Worm (Caenorhabditis elegans) whole organism, L2 larva: ENCODE results near the gene K12B6.9.

Source experiments
- R02D3.7 ChIP-seq: fragments of 150-350 bp; optimal IDR thresholded peaks from 2 replicates; lab custom pipeline; 2014; ENCODE audit warnings: missing biosample characterization, missing genetic modification characterization
- Y55F3AM.14 ChIP-seq: fragments of 200-800 bp; sonication (Bioruptor generic); optimal IDR thresholded peaks from 2 replicates; lab custom pipeline; 2018; ENCODE audit warnings: mild to moderate bottlenecking, missing genetic modification characterization, missing compliant biosample characterization
- ZK546.5 ChIP-seq: sonication (generic microtip); optimal IDR thresholded peaks from 2 replicates; lab custom pipeline; 2017; ENCODE audit warnings: missing biosample characterization, missing genetic modification characterization
- alr-1 ChIP-seq: fragments of 150-350 bp; optimal IDR thresholded peaks from 2 replicates; lab custom pipeline; 2014; ENCODE audit warnings: missing biosample characterization, missing genetic modification characterization
- aly-2 ChIP-seq: fragments of 150-350 bp; optimal IDR thresholded peaks from 2 replicates; lab custom pipeline; 2014; ENCODE audit warnings: missing biosample characterization, missing genetic modification characterization
- ama-1 ChIP-seq: fragments of 150-350 bp; optimal IDR thresholded peaks from 2 replicates; lab custom pipeline; 2018; ENCODE audit warnings: inconsistent platforms
- blmp-1 ChIP-seq: sonication (generic microtip); optimal IDR thresholded peaks from 2 replicates; lab custom pipeline; 2017; ENCODE audit warnings: missing genetic modification characterization, mild to moderate bottlenecking, missing compliant biosample characterization, antibody characterized with exemption, moderate library complexity; ENCODE audit not compliant: insufficient read depth
- ceh-82 ChIP-seq: fragments of 150-350 bp; optimal IDR thresholded peaks from 2 replicates; lab custom pipeline; 2014; ENCODE audit warnings: missing biosample characterization, missing genetic modification characterization
- crh-2 ChIP-seq: sonication (generic microtip); optimal IDR thresholded peaks from 2 replicates; lab custom pipeline; 2017; ENCODE audit warnings: missing biosample characterization, missing genetic modification characterization
- egl-27 ChIP-seq: sonication (generic microtip); optimal IDR thresholded peaks from 3 replicates; lab custom pipeline; 2017; ENCODE audit warnings: missing biosample characterization, missing genetic modification reagents, missing genetic modification characterization
- elt-3 ChIP-seq: sonication (generic microtip); optimal IDR thresholded peaks from 2 replicates; lab custom pipeline; 2017; ENCODE audit warnings: missing biosample characterization, missing genetic modification characterization
- fos-1 ChIP-seq: fragments of 150-350 bp; optimal IDR thresholded peaks from 2 replicates; lab custom pipeline; 2014; ENCODE audit warnings: missing biosample characterization, missing genetic modification characterization
- gmeb-1 ChIP-seq: fragments of 150-350 bp; optimal IDR thresholded peaks from 2 replicates; lab custom pipeline; 2014; ENCODE audit warnings: missing biosample characterization, missing genetic modification characterization
- lin-11 ChIP-seq: fragments of 150-350 bp; sonication (generic microtip); optimal IDR thresholded peaks from 2 replicates; lab custom pipeline; 2014; ENCODE audit warnings: missing biosample characterization, missing genetic modification characterization, inconsistent platforms, mixed read lengths
- lin-13 ChIP-seq: fragments of 150-350 bp; optimal IDR thresholded peaks from 2 replicates; lab custom pipeline; 2014; ENCODE audit warnings: missing biosample characterization, missing genetic modification reagents, missing genetic modification characterization
- lsy-2 ChIP-seq, 2 experiments: fragments of 150-350 bp in 1 of 2; sonication (generic microtip) in 1 of 2; optimal IDR thresholded peaks; 2 replicates each; lab custom pipeline; 2014 to 2017; ENCODE audit warnings: missing biosample characterization in 2 of 2, missing genetic modification characterization in 2 of 2
- mbf-1 ChIP-seq: sonication (generic microtip); optimal IDR thresholded peaks from 2 replicates; lab custom pipeline; 2017; ENCODE audit warnings: missing biosample characterization, missing genetic modification characterization
- mdl-1 ChIP-seq, 2 experiments: fragments of 150-350 bp in 1 of 2; sonication (generic microtip) in 1 of 2; optimal IDR thresholded peaks; 2 replicates each; lab custom pipeline; 2017; ENCODE audit warnings: missing biosample characterization in 2 of 2, missing genetic modification characterization in 2 of 2
- nhr-10 ChIP-seq: sonication (generic microtip); optimal IDR thresholded peaks from 2 replicates; lab custom pipeline; 2017; ENCODE audit warnings: missing biosample characterization, missing genetic modification characterization
- nhr-11 ChIP-seq: fragments of 150-350 bp; optimal IDR thresholded peaks from 2 replicates; lab custom pipeline; 2014; ENCODE audit warnings: missing biosample characterization, missing genetic modification characterization
- nhr-12 ChIP-seq: fragments of 150-350 bp; optimal IDR thresholded peaks from 2 replicates; lab custom pipeline; 2014; ENCODE audit warnings: missing biosample characterization, missing genetic modification characterization
- nhr-129 ChIP-seq: fragments of 150-350 bp; optimal IDR thresholded peaks from 2 replicates; lab custom pipeline; 2014; ENCODE audit warnings: missing biosample characterization, missing genetic modification characterization
- nhr-21 ChIP-seq: fragments of 150-350 bp; optimal IDR thresholded peaks from 2 replicates; lab custom pipeline; 2014; ENCODE audit warnings: missing biosample characterization, missing genetic modification characterization
- nhr-23 ChIP-seq: fragments of 150-350 bp; optimal IDR thresholded peaks from 2 replicates; lab custom pipeline; 2014; ENCODE audit warnings: missing biosample characterization, missing genetic modification reagents, missing genetic modification characterization
- nhr-237 ChIP-seq: fragments of 150-350 bp; optimal IDR thresholded peaks from 2 replicates; lab custom pipeline; 2014; ENCODE audit warnings: missing biosample characterization, missing genetic modification characterization
- nhr-25 ChIP-seq: fragments of 150-350 bp; sonication (generic microtip); optimal IDR thresholded peaks from 3 replicates; lab custom pipeline; 2014; ENCODE audit warnings: missing biosample characterization, missing genetic modification characterization
- nhr-6 ChIP-seq: fragments of 150-350 bp; optimal IDR thresholded peaks from 2 replicates; lab custom pipeline; 2014; ENCODE audit warnings: missing biosample characterization, missing genetic modification characterization
- nhr-77 ChIP-seq: fragments of 150-350 bp; optimal IDR thresholded peaks from 2 replicates; lab custom pipeline; 2014; ENCODE audit warnings: missing biosample characterization, missing genetic modification characterization
- peb-1 ChIP-seq: fragments of 150-350 bp; optimal IDR thresholded peaks from 2 replicates; lab custom pipeline; 2014; ENCODE audit warnings: missing biosample characterization, missing genetic modification characterization
- sem-4 ChIP-seq: fragments of 150-350 bp; optimal IDR thresholded peaks from 2 replicates; lab custom pipeline; 2014; ENCODE audit warnings: missing biosample characterization, missing genetic modification reagents, missing genetic modification characterization
- skn-1 ChIP-seq: sonication (generic microtip); optimal IDR thresholded peaks from 2 replicates; lab custom pipeline; 2017; ENCODE audit warnings: missing biosample characterization, missing genetic modification characterization
- sma-9 ChIP-seq, 2 experiments: fragments of 150-350 bp in 1 of 2; sonication (generic microtip) in 1 of 2; optimal IDR thresholded peaks; 2 replicates each; lab custom pipeline; 2014 to 2016; ENCODE audit warnings: missing genetic modification characterization in 2 of 2, mild to moderate bottlenecking in 1 of 2, missing biosample characterization in 1 of 2, missing compliant biosample characterization in 1 of 2, missing genetic modification reagents in 1 of 2, moderate library complexity in 1 of 2
- snpc-4 ChIP-seq: fragments of 150-350 bp; optimal IDR thresholded peaks from 2 replicates; lab custom pipeline; 2014; ENCODE audit warnings: missing biosample characterization, missing genetic modification characterization
- unc-39 ChIP-seq: fragments of 150-350 bp; optimal IDR thresholded peaks from 2 replicates; lab custom pipeline; 2014; ENCODE audit warnings: missing biosample characterization, missing genetic modification characterization
- zag-1 ChIP-seq: fragments of 150-350 bp; optimal IDR thresholded peaks from 2 replicates; lab custom pipeline; 2014; ENCODE audit warnings: missing biosample characterization, missing genetic modification characterization
- ztf-1 ChIP-seq: fragments of 200-800 bp; sonication (Bioruptor generic); conservative IDR thresholded peaks from 2 replicates; pipeline ENCODE4 v1.3.6; 2022; ENCODE audit warnings: missing genetic modification characterization, missing compliant biosample characterization
- ztf-4 ChIP-seq: fragments of 150-350 bp; optimal IDR thresholded peaks from 2 replicates; lab custom pipeline; 2014; ENCODE audit warnings: missing biosample characterization, missing genetic modification characterization

Gene K12B6.9

ce11 chrV:6286343-6286742, 6.1 kb downstream of the K12B6.9 start, which contains the start of gene srn-1:
Gene srn-1 (minus strand): TSS chrV:6286443.
- TF ChIP-seq nhr-21 (tag; lab: Kevin White, UChicago) = no peak

DNA sequence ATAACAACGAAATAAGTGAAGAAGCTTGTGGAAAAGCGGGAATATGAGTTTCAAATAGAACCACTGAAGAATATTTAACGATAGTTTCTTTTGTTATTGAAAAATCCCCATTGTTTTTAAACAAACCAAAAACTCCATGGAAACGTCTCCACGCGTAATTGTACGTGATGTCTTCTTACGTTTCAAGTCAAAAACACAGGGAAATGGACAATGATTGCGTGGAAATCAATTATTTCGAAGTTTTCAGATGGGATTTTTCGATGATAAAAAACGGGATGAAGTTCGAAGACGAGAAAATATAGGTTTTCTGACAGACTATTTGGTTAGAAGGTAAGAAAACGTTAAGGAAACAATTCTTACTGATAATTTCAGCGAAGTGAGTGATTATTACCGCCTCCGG, 11.3 kb downstream of the K12B6.9 start, which contains the start of the genes K12B6.4 and spe-49:
TSS of gene K12B6.4 (minus strand) at position 101 of the 400 bp plus-strand sequence.
TSS of gene spe-49 (plus strand) at position 185 of the 400 bp plus-strand sequence.
- TF ChIP-seq nhr-25 (tag; lab: Kevin White, UChicago) = no peak
- TF ChIP-seq alr-1 = no peak
- no peak for TF ChIP-seq Y55F3AM.14 (GFP tag; lab: Kevin White, UChicago)
- TF ChIP-seq, all 48 proteins: peak for 0

DNA sequence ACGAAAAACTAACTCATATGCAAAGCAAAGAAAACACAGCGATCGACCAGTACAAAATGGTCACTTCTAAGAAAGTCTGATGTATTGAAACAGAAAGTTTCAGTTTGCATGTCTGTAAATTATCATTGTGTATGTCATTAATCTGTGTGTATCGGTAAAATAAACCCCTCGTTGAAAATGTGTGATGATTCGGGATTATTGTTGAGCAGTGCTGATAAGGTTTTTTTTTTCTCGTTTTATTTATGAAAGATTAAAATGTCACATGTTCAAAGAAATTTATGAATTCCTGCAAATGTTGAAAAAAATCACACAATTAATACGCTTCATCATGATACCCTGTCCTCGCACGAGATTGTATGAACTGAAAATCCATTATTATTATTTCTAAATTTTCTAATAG, 12.4 kb downstream of the K12B6.9 start:
- TF ChIP-seq snpc-4 (tag; lab: Kevin White, UChicago) (no peak), mbf-1 (tag; lab: Kevin White, UChicago) (no peak), sma-9 (GFP tag; optimal IDR thresholded peaks at IDR 0.05; lab: Kevin White, UChicago) (peak; percentile 27), sma-9 (tag; optimal IDR thresholded peaks at IDR 0.05; lab: Kevin White, UChicago) (no peak), peb-1 (tag; lab: Kevin White, UChicago) (no peak)

- peak; percentile 12 for TF ChIP-seq nhr-21 (tag; lab: Kevin White, UChicago)
- TF ChIP-seq nhr-25 (tag; lab: Kevin White, UChicago) = peak; percentile 43
- peak; percentile 14 for TF ChIP-seq fos-1 (tag; lab: Kevin White, UChicago)
- no peak for TF ChIP-seq nhr-12 (tag; lab: Kevin White, UChicago)
- no peak for TF ChIP-seq elt-3 (tag; lab: Kevin White, UChicago)
- TF ChIP-seq ama-1 (lab: Kevin White, UChicago) = peak; percentile 29
- TF ChIP-seq gmeb-1 (tag; lab: Kevin White, UChicago) = peak; percentile 67
- peak; percentile 62 for TF ChIP-seq blmp-1 (tag; lab: Kevin White, UChicago)
- TF ChIP-seq mdl-1 (tag; optimal IDR thresholded peaks at IDR 0.05; lab: Kevin White, UChicago) = no peak
- peak; percentile 32 for TF ChIP-seq crh-2
- TF ChIP-seq lin-13 (GFP tag; lab: Kevin White, UChicago) = peak; percentile 13
- peak; percentile 44 for TF ChIP-seq sma-9 (GFP tag; optimal IDR thresholded peaks at IDR 0.05; lab: Kevin White, UChicago)
- TF ChIP-seq sma-9 (tag; optimal IDR thresholded peaks at IDR 0.05; lab: Kevin White, UChicago) = no peak
- TF ChIP-seq ztf-4 (tag; lab: Kevin White, UChicago) = peak; percentile 29
These were observed 14.1 kb downstream of the K12B6.9 start, which contains the start of gene fil-2 for ce11 chrV:6278117-6279081. Gene fil-2 (plus strand): TSS chrV:6279031.

- TF ChIP-seq nhr-237 = no peak
- no peak for TF ChIP-seq R02D3.7 (tag; lab: Kevin White, UChicago)
- peak; percentile 37 for TF ChIP-seq nhr-21 (tag; lab: Kevin White, UChicago)
- peak; percentile 30 for TF ChIP-seq ama-1 (lab: Kevin White, UChicago)
- no peak for TF ChIP-seq nhr-23
- TF ChIP-seq lsy-2 (tag; optimal IDR thresholded peaks at IDR 0.05; lab: Kevin White, UChicago) = no peak
- TF ChIP-seq sma-9 (GFP tag; optimal IDR thresholded peaks at IDR 0.05; lab: Kevin White, UChicago) = peak; percentile 17
- no peak for TF ChIP-seq sma-9 (tag; optimal IDR thresholded peaks at IDR 0.05; lab: Kevin White, UChicago)
- no peak for TF ChIP-seq crh-2
- TF ChIP-seq nhr-10 (tag; lab: Kevin White, UChicago) = no peak
- no peak for TF ChIP-seq lin-11 (tag; lab: Kevin White, UChicago)
- TF ChIP-seq snpc-4 (tag; lab: Kevin White, UChicago) = no peak
- TF ChIP-seq lin-13 (GFP tag; lab: Kevin White, UChicago) = no peak
These were observed 15.2 kb downstream of the K12B6.9 start for ce11 chrV:6277178-6277834.

DNA sequence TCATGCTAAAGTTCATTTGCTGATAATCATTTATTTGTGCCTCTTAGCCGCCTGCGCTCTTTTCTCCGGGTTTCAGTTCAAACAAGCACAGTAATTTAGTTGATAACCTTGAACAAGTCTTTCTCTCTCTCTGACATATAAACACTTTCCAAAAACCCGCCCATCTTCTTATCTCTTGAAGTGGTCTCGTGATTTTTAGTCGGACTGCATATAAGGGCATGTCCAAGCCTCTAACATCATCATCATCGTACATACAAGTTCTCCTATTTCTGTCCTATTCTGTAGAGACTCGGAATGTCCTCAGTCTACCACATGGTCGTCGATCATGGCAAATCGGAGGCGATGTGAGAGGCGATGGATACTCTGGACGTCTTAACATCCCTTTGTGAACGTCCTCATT, 16.3 kb downstream of the K12B6.9 start, which contains the start of gene F31F7.1:
TSS of gene F31F7.1 (plus strand) at position 235 of the 400 bp plus-strand sequence.
- TF ChIP-seq nhr-6 (tag; lab: Kevin White, UChicago) (peak; percentile 26), lin-11 (tag; lab: Kevin White, UChicago) (no peak), sem-4 (tag; lab: Kevin White, UChicago) (no peak), nhr-11 (tag; lab: Kevin White, UChicago) (no peak), peb-1 (tag; lab: Kevin White, UChicago) (no peak), ZK546.5 (no peak), unc-39 (tag; lab: Kevin White, UChicago) (no peak), nhr-129 (tag; lab: Kevin White, UChicago) (peak; percentile 52), skn-1 (peak; percentile 12), ztf-1 (GFP tag; lab: Robert Waterston, UW) (no peak), lsy-2 (tag; optimal IDR thresholded peaks at IDR 0.05; lab: Kevin White, UChicago) (peak in 1 of 2 experiments; percentile 50), fos-1 (tag; lab: Kevin White, UChicago) (peak; percentile 78), egl-27 (peak; percentile 0), elt-3 (tag; lab: Kevin White, UChicago) (no peak), zag-1 (tag; lab: Kevin White, UChicago) (no peak), nhr-77 (peak; percentile 22), nhr-12 (tag; lab: Kevin White, UChicago) (no peak), aly-2 (no peak), ceh-82 (tag; lab: Kevin White, UChicago) (no peak)
